Worm (Caenorhabditis elegans): ENCODE results near the gene C41C4.9.

C41C4.9 gene

ce11 chrII:8138015-8138546, 30.6 kb downstream of the C41C4.9 start, which contains the start of gene cdc-48.2:
cdc-48.2 (plus strand) TSS chrII:8138496.
- peak in 1 of 2 experiments; percentile 27 for TF ChIP-seq lsy-2 (tag; optimal IDR thresholded peaks at IDR 0.05)
- peak; percentile 36 for TF ChIP-seq C34F6.9 (tag; optimal IDR thresholded peaks at IDR 0.05)
- TF ChIP-seq skn-1 (tag; optimal IDR thresholded peaks at IDR 0.05), result peak; percentile 86
- TF ChIP-seq sma-9 (GFP tag; optimal IDR thresholded peaks at IDR 0.05), result no peak
- no peak for TF ChIP-seq sma-9 (tag; optimal IDR thresholded peaks at IDR 0.05)
- TF ChIP-seq ceh-82 (tag; optimal IDR thresholded peaks at IDR 0.05), result no peak
- TF ChIP-seq unc-55 (GFP tag; optimal IDR thresholded peaks at IDR 0.05), result peak; percentile 2
- TF ChIP-seq ZK546.5 (tag; optimal IDR thresholded peaks at IDR 0.05), result no peak
- no peak for TF ChIP-seq elt-1 (tag; optimal IDR thresholded peaks at IDR 0.05)
- TF ChIP-seq mab-5 (tag; optimal IDR thresholded peaks at IDR 0.05), result no peak
- TF ChIP-seq ztf-11 (tag; optimal IDR thresholded peaks at IDR 0.05), result no peak
- peak; percentile 0 for TF ChIP-seq fos-1 (tag; optimal IDR thresholded peaks at IDR 0.05)
- no peak for TF ChIP-seq nhr-25 (tag; optimal IDR thresholded peaks at IDR 0.05)
- TF ChIP-seq lin-13 (GFP tag; optimal IDR thresholded peaks at IDR 0.05), result no peak

ce11 chrII:8141135-8141534, 33.7 kb downstream of the C41C4.9 start:
- no peak for TF ChIP-seq ztf-1 (GFP tag; conservative IDR thresholded peaks at IDR 0.05)
- no peak for TF ChIP-seq zag-1 (tag; optimal IDR thresholded peaks at IDR 0.05)
- no peak for TF ChIP-seq unc-62 (GFP tag; optimal IDR thresholded peaks at IDR 0.05)
- TF ChIP-seq nhr-77 (tag; optimal IDR thresholded peaks at IDR 0.05), result no peak
- no peak for TF ChIP-seq nhr-237 (tag; optimal IDR thresholded peaks at IDR 0.05)
- no peak for TF ChIP-seq C34F6.9 (tag; optimal IDR thresholded peaks at IDR 0.05)
- TF ChIP-seq sem-4 (tag; optimal IDR thresholded peaks at IDR 0.05), result no peak
- no peak for TF ChIP-seq blmp-1 (tag; optimal IDR thresholded peaks at IDR 0.05; ENCODE audit: insufficient read depth)
- TF ChIP-seq unc-39 (tag; optimal IDR thresholded peaks at IDR 0.05), result no peak
- no peak for TF ChIP-seq nhr-25 (tag; optimal IDR thresholded peaks at IDR 0.05)

DNA sequence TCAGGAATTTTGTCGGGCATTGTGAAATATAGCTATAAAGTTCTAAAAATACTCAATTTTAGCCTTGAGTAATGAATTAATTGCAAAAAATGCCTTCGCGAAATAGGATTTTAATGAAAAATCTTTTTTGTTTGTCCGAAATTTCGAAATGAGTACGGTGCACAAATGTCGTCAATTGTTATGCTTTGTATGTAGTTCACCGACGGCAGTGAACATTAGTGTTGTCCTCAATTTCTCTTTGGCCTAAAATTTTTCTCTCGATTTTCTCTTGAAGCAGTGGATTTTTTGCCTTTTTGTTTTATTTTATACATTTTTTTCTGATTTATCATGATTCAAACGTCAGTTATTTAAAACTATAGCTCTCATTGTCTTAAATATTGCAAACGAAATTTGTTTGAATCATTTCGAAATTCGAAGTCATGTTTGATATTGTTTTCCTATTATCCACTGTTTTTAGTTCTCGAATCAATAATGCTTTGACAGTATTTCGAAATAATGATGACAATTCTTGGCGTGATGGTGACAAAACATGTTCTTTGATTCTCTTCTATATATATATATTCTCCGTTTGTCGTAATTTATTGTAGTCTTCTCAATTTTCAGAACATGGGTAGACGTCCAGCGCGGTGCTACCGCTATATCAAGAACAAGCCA, 36.0 kb downstream of the C41C4.9 start, which contains the start of the genes ints-11 and rpl-10:
ints-11 (minus strand) TSS at position 201 of the 654 bp plus-strand sequence.
rpl-10 (plus strand) TSS at position 604 of the 654 bp plus-strand sequence.
- TF ChIP-seq lin-39 (tag; optimal IDR thresholded peaks at IDR 0.05), result no peak
- no peak for TF ChIP-seq Y55F3AM.14 (GFP tag; optimal IDR thresholded peaks at IDR 0.05)
- no peak for TF ChIP-seq blmp-1 (tag; optimal IDR thresholded peaks at IDR 0.05; ENCODE audit: insufficient read depth)
- no peak for TF ChIP-seq nhr-10 (tag; optimal IDR thresholded peaks at IDR 0.05)
- TF ChIP-seq ceh-16 (tag; optimal IDR thresholded peaks at IDR 0.05), result no peak
- no peak for TF ChIP-seq nhr-21 (tag; optimal IDR thresholded peaks at IDR 0.05)
- peak; percentile 56 for TF ChIP-seq gmeb-1 (tag; optimal IDR thresholded peaks at IDR 0.05)
- no peak for TF ChIP-seq ZK546.5 (tag; optimal IDR thresholded peaks at IDR 0.05)
- peak; percentile 42 for TF ChIP-seq fos-1 (tag; optimal IDR thresholded peaks at IDR 0.05)
- no peak for TF ChIP-seq nhr-25 (tag; optimal IDR thresholded peaks at IDR 0.05)
- no peak for TF ChIP-seq elt-1 (tag; optimal IDR thresholded peaks at IDR 0.05)
- no peak for TF ChIP-seq sma-9 (GFP tag; optimal IDR thresholded peaks at IDR 0.05)
- no peak for TF ChIP-seq sma-9 (tag; optimal IDR thresholded peaks at IDR 0.05)
- TF ChIP-seq mbf-1 (tag; optimal IDR thresholded peaks at IDR 0.05), result no peak
- TF ChIP-seq skn-1 (tag; optimal IDR thresholded peaks at IDR 0.05), result peak; percentile 6
- TF ChIP-seq lin-13 (GFP tag; optimal IDR thresholded peaks at IDR 0.05), result peak; percentile 22
- no peak for TF ChIP-seq unc-62 (GFP tag; optimal IDR thresholded peaks at IDR 0.05)
- no peak for TF ChIP-seq egl-27 (tag; optimal IDR thresholded peaks at IDR 0.05)
- TF ChIP-seq elt-3 (tag; optimal IDR thresholded peaks at IDR 0.05), result no peak
- TF ChIP-seq nhr-237 (tag; optimal IDR thresholded peaks at IDR 0.05), result no peak
- TF ChIP-seq mab-5 (tag; optimal IDR thresholded peaks at IDR 0.05), result no peak
- TF ChIP-seq nhr-6 (tag; optimal IDR thresholded peaks at IDR 0.05), result no peak
- peak; percentile 85 for TF ChIP-seq unc-55 (GFP tag; optimal IDR thresholded peaks at IDR 0.05)
- no peak for TF ChIP-seq ztf-1 (GFP tag; conservative IDR thresholded peaks at IDR 0.05)
- TF ChIP-seq sem-4 (tag; optimal IDR thresholded peaks at IDR 0.05), result no peak
- no peak for TF ChIP-seq nhr-11 (tag; optimal IDR thresholded peaks at IDR 0.05)
- TF ChIP-seq ztf-11 (tag; optimal IDR thresholded peaks at IDR 0.05), result no peak
- no peak for TF ChIP-seq lin-11 (tag; optimal IDR thresholded peaks at IDR 0.05)
- TF ChIP-seq zag-1 (tag; optimal IDR thresholded peaks at IDR 0.05), result no peak
- TF ChIP-seq sma-3 (GFP tag; optimal IDR thresholded peaks at IDR 0.05), result peak; percentile 43
- no peak for TF ChIP-seq ama-1 (optimal IDR thresholded peaks at IDR 0.05)
- TF ChIP-seq mdl-1 (tag; optimal IDR thresholded peaks at IDR 0.05), result no peak
- TF ChIP-seq alr-1 (tag; optimal IDR thresholded peaks at IDR 0.05), result no peak
- no peak for TF ChIP-seq nhr-12 (tag; optimal IDR thresholded peaks at IDR 0.05)
- TF ChIP-seq peb-1 (tag; optimal IDR thresholded peaks at IDR 0.05), result no peak
- TF ChIP-seq nhr-77 (tag; optimal IDR thresholded peaks at IDR 0.05), result no peak
- peak; percentile 65 to 97 for TF ChIP-seq lsy-2 (tag; optimal IDR thresholded peaks at IDR 0.05)
- TF ChIP-seq crh-2 (tag; optimal IDR thresholded peaks at IDR 0.05), result peak; percentile 58
- TF ChIP-seq unc-39 (tag; optimal IDR thresholded peaks at IDR 0.05), result no peak
- TF ChIP-seq snpc-4 (tag; optimal IDR thresholded peaks at IDR 0.05), result no peak
- TF ChIP-seq dmd-4 (tag; optimal IDR thresholded peaks at IDR 0.05), result no peak
- TF ChIP-seq ceh-82 (tag; optimal IDR thresholded peaks at IDR 0.05), result no peak
- no peak for TF ChIP-seq F13H6.1 (tag; optimal IDR thresholded peaks at IDR 0.05)
- no peak for TF ChIP-seq aly-2 (tag; optimal IDR thresholded peaks at IDR 0.05)
- TF ChIP-seq nhr-129 (tag; optimal IDR thresholded peaks at IDR 0.05), result peak; percentile 69

All from whole organism, L2 larva.